Fruit fly (Drosophila melanogaster): ENCODE results near the gene Doc2.

DNA sequence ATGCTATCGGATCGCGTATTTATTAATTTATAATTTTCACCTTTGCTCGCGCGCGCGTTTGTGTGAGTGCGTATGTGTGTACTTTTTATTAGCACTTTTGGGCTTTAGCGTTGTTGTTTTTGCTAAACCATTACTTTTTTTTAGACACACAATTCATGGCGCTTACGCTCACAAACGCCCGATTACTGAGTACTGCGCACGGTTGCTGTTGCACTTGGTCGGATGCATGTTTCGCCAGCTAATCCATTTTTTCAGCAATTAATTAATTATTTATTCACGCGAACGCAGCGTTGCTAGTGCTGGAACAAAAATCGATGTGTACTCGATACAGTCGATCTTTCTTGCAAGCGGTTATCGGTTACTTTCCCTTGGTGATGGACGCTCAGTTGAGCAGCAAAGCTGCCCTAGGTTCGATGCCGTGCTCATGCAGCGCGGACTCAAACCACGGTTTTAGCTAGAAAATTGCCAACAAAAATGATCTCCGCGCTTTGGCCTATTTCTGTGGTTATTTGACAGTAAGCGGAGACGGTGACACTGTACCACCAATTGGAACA lies 21.3 kb downstream of the Doc2 start, which contains the start of the genes smg and CG5087:
- TF ChIP-seq dac (GFP tag; optimal IDR thresholded peaks at IDR 0.05) (no peak), net (GFP tag; optimal IDR thresholded peaks at IDR 0.05) (no peak), ss (GFP tag; optimal IDR thresholded peaks at IDR 0.05) (no peak), Eip93F (GFP tag; optimal IDR thresholded peaks at IDR 0.05) (peak; percentile 13), CG8119 (GFP tag; IDR thresholded peaks at IDR 0.05) (no peak; the same call in 2 of the 3 replicates), Ets21C (GFP tag; optimal IDR thresholded peaks at IDR 0.05) (no peak), Ets96B (tag; optimal IDR thresholded peaks at IDR 0.05) (no peak), CG6808 (GFP tag; optimal IDR thresholded peaks at IDR 0.05) (no peak), CG3032 (tag; optimal IDR thresholded peaks at IDR 0.05) (no peak), Hr39 (GFP tag; optimal IDR thresholded peaks at IDR 0.05) (peak; percentile 13), acj6 (GFP tag; optimal IDR thresholded peaks at IDR 0.05) (no peak), CG32006 (GFP tag; optimal IDR thresholded peaks at IDR 0.05) (no peak)

Data from whole organism, prepupa.